Fruit fly (Drosophila melanogaster) whole organism, wandering third instar larva: ENCODE measurements around the gene cbt.

ENCODE experiments used
- Abd-B ChIP-seq: fragments of >200 bp; optimal IDR thresholded peaks from 2 replicates; lab custom pipeline; 2017; ENCODE audit warnings: missing biosample characterization, missing genetic modification characterization
- CG32264 ChIP-seq: fragments of 200-800 bp; sonication (Bioruptor generic); optimal IDR thresholded peaks from 2 replicates; lab custom pipeline; 2016; ENCODE audit warnings: missing biosample characterization, missing genetic modification characterization
- CG9705 ChIP-seq: fragments of 200-800 bp; sonication (Bioruptor generic); optimal IDR thresholded peaks from 2 replicates; lab custom pipeline; 2018; ENCODE audit warnings: missing biosample characterization, mild to moderate bottlenecking, missing genetic modification characterization
- Dfd ChIP-seq: fragments of >200 bp; optimal IDR thresholded peaks from 2 replicates; lab custom pipeline; 2017; ENCODE audit warnings: missing biosample characterization, missing genetic modification characterization
- GATAd ChIP-seq: sonication (Bioruptor generic); optimal IDR thresholded peaks from 2 replicates; lab custom pipeline; 2016; ENCODE audit warnings: missing biosample characterization, missing genetic modification characterization
- HLH106 ChIP-seq: fragments of 200-800 bp; optimal IDR thresholded peaks from 3 replicates; lab custom pipeline; 2019; ENCODE audit warnings: missing biosample characterization, mild to moderate bottlenecking, missing genetic modification characterization, moderate library complexity
- Hnf4 ChIP-seq: fragments of 200-800 bp; sonication (Bioruptor generic); optimal IDR thresholded peaks from 2 replicates; lab custom pipeline; 2016; ENCODE audit warnings: missing biosample characterization, mild to moderate bottlenecking, missing genetic modification characterization
- Hr78 ChIP-seq: fragments of >200 bp; optimal IDR thresholded peaks from 2 replicates; lab custom pipeline; 2017; ENCODE audit warnings: missing biosample characterization, missing genetic modification characterization
- Hr83 ChIP-seq: fragments of 200-300 bp; sonication (Bioruptor generic); optimal IDR thresholded peaks from 2 replicates; lab custom pipeline; 2016; ENCODE audit warnings: missing biosample characterization, mild to moderate bottlenecking, missing genetic modification characterization, moderate library complexity; ENCODE audit not compliant: poor library complexity, severe bottlenecking
- Jra ChIP-seq: sonication (Bioruptor generic); optimal IDR thresholded peaks from 2 replicates; lab custom pipeline; 2016; ENCODE audit warnings: missing biosample characterization, missing genetic modification characterization
- Mio ChIP-seq: sonication (Bioruptor generic); optimal IDR thresholded peaks from 2 replicates; lab custom pipeline; 2016; ENCODE audit warnings: missing biosample characterization, missing genetic modification characterization
- Myc ChIP-seq: fragments of >200 bp; optimal IDR thresholded peaks from 2 replicates; lab custom pipeline; 2017
- N ChIP-seq: fragments of >200 bp; optimal IDR thresholded peaks from 2 replicates; lab custom pipeline; 2018; ENCODE audit warnings: missing biosample characterization, missing external identifiers, missing genetic modification characterization
- OdsH ChIP-seq: fragments of 200-800 bp; sonication (Bioruptor generic); optimal IDR thresholded peaks from 2 replicates; lab custom pipeline; 2016; ENCODE audit warnings: missing biosample characterization, mild to moderate bottlenecking, missing genetic modification characterization
- Rel ChIP-seq, 2 experiments: fragments of 200-800 bp; sonication (Bioruptor generic) in 1 of 2; optimal IDR thresholded peaks; 2 replicates in 1 of 2; 3 replicates in 1 of 2; lab custom pipeline; 2016 to 2019; ENCODE audit warnings: mild to moderate bottlenecking in 2 of 2, missing biosample characterization in 2 of 2, missing genetic modification characterization in 2 of 2, moderate library complexity in 1 of 2
- Sp1 ChIP-seq: fragments of 200-800 bp; sonication (Bioruptor generic); optimal IDR thresholded peaks from 3 replicates; lab custom pipeline; 2019; ENCODE audit warnings: missing biosample characterization, mild to moderate bottlenecking, missing genetic modification characterization, moderate library complexity
- Vsx2 ChIP-seq: fragments of 200-300, 225-300 bp; sonication (Bioruptor generic); optimal IDR thresholded peaks from 2 replicates; lab custom pipeline; 2018; ENCODE audit warnings: missing biosample characterization, missing genetic modification characterization; ENCODE audit not compliant: partially characterized antibody
- br ChIP-seq: fragments of 200-800 bp; sonication (Bioruptor generic); optimal IDR thresholded peaks from 2 replicates; lab custom pipeline; 2016; ENCODE audit warnings: missing biosample characterization, missing genetic modification characterization
- brk ChIP-seq: fragments of 200-800 bp; sonication (Bioruptor generic); optimal IDR thresholded peaks from 2 replicates; lab custom pipeline; 2016; ENCODE audit warnings: missing biosample characterization, mild to moderate bottlenecking, missing genetic modification characterization
- dmrt93B ChIP-seq: fragments of 200-800 bp; sonication (Bioruptor generic); optimal IDR thresholded peaks from 2 replicates; lab custom pipeline; 2018; ENCODE audit warnings: missing biosample characterization, mild to moderate bottlenecking, missing genetic modification characterization
- dsf ChIP-seq: sonication (Bioruptor generic); optimal IDR thresholded peaks from 2 replicates; lab custom pipeline; 2016; ENCODE audit warnings: missing biosample characterization, missing genetic modification characterization, borderline replicate concordance
- ey ChIP-seq: fragments of 200-800 bp; sonication (Bioruptor generic); optimal IDR thresholded peaks from 2 replicates; lab custom pipeline; 2016; ENCODE audit warnings: missing biosample characterization, missing genetic modification characterization
- foxo ChIP-seq, 2 experiments: fragments of 200-800 bp; sonication (Bioruptor generic); optimal IDR thresholded peaks; 2 replicates in 1 of 2; 3 replicates in 1 of 2; lab custom pipeline; 2016 to 2017; ENCODE audit warnings: missing biosample characterization in 2 of 2, missing genetic modification characterization in 2 of 2
- fru ChIP-seq: fragments of 200-800 bp; sonication (Bioruptor generic); optimal IDR thresholded peaks from 3 replicates; lab custom pipeline; 2016; ENCODE audit warnings: missing biosample characterization, mild to moderate bottlenecking, missing genetic modification characterization
- h ChIP-seq: fragments of 200-800 bp; sonication (Bioruptor generic); optimal IDR thresholded peaks from 3 replicates; lab custom pipeline; 2016; ENCODE audit warnings: missing biosample characterization, mild to moderate bottlenecking, missing genetic modification characterization
- jim ChIP-seq: fragments of 175-275, 200-325 bp; sonication (Bioruptor generic); optimal IDR thresholded peaks from 2 replicates; lab custom pipeline; 2016; ENCODE audit warnings: missing biosample characterization, mild to moderate bottlenecking, missing genetic modification characterization
- lola ChIP-seq: fragments of >200 bp; optimal IDR thresholded peaks from 2 replicates; lab custom pipeline; 2017; ENCODE audit warnings: missing biosample characterization, missing genetic modification characterization
- pan ChIP-seq: fragments of >200 bp; optimal IDR thresholded peaks from 2 replicates; lab custom pipeline; 2017
- psq ChIP-seq: fragments of 200-800 bp; sonication (Bioruptor generic); optimal IDR thresholded peaks from 3 replicates; lab custom pipeline; 2017; ENCODE audit warnings: missing biosample characterization, mild to moderate bottlenecking, missing genetic modification characterization, moderate library complexity
- rgr ChIP-seq: fragments of 200-800 bp; sonication (Bioruptor generic); optimal IDR thresholded peaks from 3 replicates; lab custom pipeline; 2016; ENCODE audit warnings: missing biosample characterization, mild to moderate bottlenecking, missing genetic modification characterization
- sage ChIP-seq: fragments of 200-800 bp; sonication (Bioruptor generic); optimal IDR thresholded peaks from 2 replicates; lab custom pipeline; 2016; ENCODE audit warnings: missing biosample characterization, mild to moderate bottlenecking, missing genetic modification characterization
- sv ChIP-seq: fragments of 200-800 bp; sonication (Bioruptor generic); optimal IDR thresholded peaks from 3 replicates; lab custom pipeline; 2016; ENCODE audit warnings: missing biosample characterization, missing genetic modification characterization
- usp ChIP-seq: fragments of >200 bp; optimal IDR thresholded peaks from 2 replicates; lab custom pipeline; 2017; ENCODE audit warnings: missing biosample characterization, missing genetic modification characterization
- woc ChIP-seq: sonication (Bioruptor generic); optimal IDR thresholded peaks from 2 replicates; lab custom pipeline; 2016; ENCODE audit warnings: missing biosample characterization, mild to moderate bottlenecking, missing genetic modification characterization

cbt gene

dm6 chr2L:469912-470311, 9.6 kb downstream of the cbt start:
- TF ChIP-seq GATAd = no peak

- TF ChIP-seq foxo (GFP tag; optimal IDR thresholded peaks at IDR 0.05; lab: Kevin White, UChicago) (peak; percentile 46 to 65), ey (GFP tag; lab: Kevin White, UChicago) (peak; percentile 67), pan (lab: Kevin White, UChicago) (no peak), rgr (GFP tag; lab: Kevin White, UChicago) (peak; percentile 60), Mio (no peak), sv (peak; percentile 16), HLH106 (tag; lab: Kevin White, UChicago) (peak; percentile 39), lola (GFP tag; lab: Kevin White, UChicago) (no peak), sage (GFP tag; lab: Kevin White, UChicago) (no peak), brk (no peak), Hr78 (GFP tag; lab: Kevin White, UChicago) (no peak), dsf (GFP tag; lab: Kevin White, UChicago) (no peak), Hnf4 (GFP tag; lab: Kevin White, UChicago) (peak; percentile 51), dmrt93B (GFP tag; lab: Kevin White, UChicago) (peak; percentile 17), psq (GFP tag; lab: Kevin White, UChicago) (peak; percentile 70), Jra (GFP tag; lab: Kevin White, UChicago) (no peak), woc (GFP tag; lab: Kevin White, UChicago) (peak; percentile 1), Hr83 (GFP tag; lab: Kevin White, UChicago) (no peak), Sp1 (GFP tag; lab: Kevin White, UChicago) (peak; percentile 60), N (GFP tag; lab: Kevin White, UChicago) (no peak), jim (GFP tag; lab: Kevin White, UChicago) (no peak), OdsH (GFP tag; lab: Kevin White, UChicago) (peak; percentile 42), CG32264 (GFP tag; lab: Kevin White, UChicago) (peak; percentile 36), Abd-B (GFP tag; lab: Kevin White, UChicago) (no peak), usp (GFP tag; lab: Kevin White, UChicago) (no peak), fru (peak; percentile 51), CG9705 (GFP tag; lab: Kevin White, UChicago) (no peak), h (GFP tag; lab: Kevin White, UChicago) (peak; percentile 65), br (peak; percentile 93), Rel (GFP tag; optimal IDR thresholded peaks at IDR 0.05; lab: Kevin White, UChicago) (peak; percentile 66), Rel (tag; optimal IDR thresholded peaks at IDR 0.05; lab: Kevin White, UChicago) (peak; percentile 44)
These were observed 10.6 kb downstream of the cbt start for dm6 chr2L:468745-469358.

dm6 chr2L:467683-468082, 11.8 kb downstream of the cbt start:
- TF ChIP-seq Rel (GFP tag; optimal IDR thresholded peaks at IDR 0.05; lab: Kevin White, UChicago) (no peak), Rel (tag; optimal IDR thresholded peaks at IDR 0.05; lab: Kevin White, UChicago) (peak; percentile 0), OdsH (GFP tag; lab: Kevin White, UChicago) (no peak)

- TF ChIP-seq foxo (GFP tag; optimal IDR thresholded peaks at IDR 0.05; lab: Kevin White, UChicago) (no peak), sage (GFP tag; lab: Kevin White, UChicago) (no peak), psq (GFP tag; lab: Kevin White, UChicago) (no peak), Jra (GFP tag; lab: Kevin White, UChicago) (no peak), pan (lab: Kevin White, UChicago) (no peak), Dfd (no peak), Myc (lab: Kevin White, UChicago) (no peak), brk (no peak), OdsH (GFP tag; lab: Kevin White, UChicago) (no peak), GATAd (no peak), Abd-B (GFP tag; lab: Kevin White, UChicago) (no peak), Vsx2 (GFP tag; lab: Kevin White, UChicago) (no peak), N (GFP tag; lab: Kevin White, UChicago) (no peak)
These were observed 23.8 kb downstream of the cbt start for dm6 chr2L:455738-456137.
